Fruit fly (Drosophila melanogaster): ENCODE measurements around the gene vri.

Gene vri

dm6 chr2L:5295245-5295572, 6.5 kb downstream of the vri start:
- TF ChIP-seq CG4424 (GFP tag; optimal IDR thresholded peaks at IDR 0.05) (no peak), Atf-2 (GFP tag; optimal IDR thresholded peaks at IDR 0.05) (no peak), Ets65A (GFP tag) (no peak), CG8924 (tag; optimal IDR thresholded peaks at IDR 0.05) (no peak), CG7928 (GFP tag; optimal IDR thresholded peaks at IDR 0.05) (no peak), h (optimal IDR thresholded peaks at IDR 0.05) (no peak), Optix (GFP tag; IDR thresholded peaks at IDR 0.05) (no peak), CG5180 (GFP tag; optimal IDR thresholded peaks at IDR 0.05) (peak; percentile 39), unpg (GFP tag; optimal IDR thresholded peaks at IDR 0.05) (no peak), CG13287 (GFP tag; IDR thresholded peaks at IDR 0.05; ENCODE audit: partially characterized antibody) (no peak), Med (GFP tag) (peak; percentile 2), CG11560 (tag; IDR thresholded peaks at IDR 0.05) (no peak), CG2116 (GFP tag; optimal IDR thresholded peaks at IDR 0.05) (no peak), CG17912 (GFP tag; optimal IDR thresholded peaks at IDR 0.05) (no peak), Bdp1 (GFP tag; optimal IDR thresholded peaks at IDR 0.05) (no peak), CG31365 (tag; optimal IDR thresholded peaks at IDR 0.05) (no peak), CG2712 (tag; optimal IDR thresholded peaks at IDR 0.05) (no peak), Max (GFP tag; optimal IDR thresholded peaks at IDR 0.05) (no peak), E2f1 (GFP tag; IDR thresholded peaks at IDR 0.05) (no peak), al (GFP tag; IDR thresholded peaks at IDR 0.05) (no peak), CG15479 (GFP tag; optimal IDR thresholded peaks at IDR 0.05) (no peak), Scr (GFP tag; IDR thresholded peaks at IDR 0.05; ENCODE audit: partially characterized antibody) (no peak), sens (GFP tag) (peak; percentile 37), lbe (GFP tag; optimal IDR thresholded peaks at IDR 0.05) (peak; percentile 59), psq (GFP tag; optimal IDR thresholded peaks at IDR 0.05) (no peak), CG2199 (GFP tag; IDR thresholded peaks at IDR 0.05) (no peak), CG7786 (GFP tag; optimal IDR thresholded peaks at IDR 0.05) (no peak), CG31388 (GFP tag; optimal IDR thresholded peaks at IDR 0.05) (no peak), CG8359 (GFP tag; optimal IDR thresholded peaks at IDR 0.05; ENCODE audit: borderline replicate concordance) (peak; percentile 26), CG10366 (GFP tag; IDR thresholded peaks at IDR 0.05) (no peak), nerfin-1 (tag; optimal IDR thresholded peaks at IDR 0.05) (no peak), CG18476 (GFP tag; optimal IDR thresholded peaks at IDR 0.05) (peak; percentile 54), CG10321 (GFP tag; IDR thresholded peaks at IDR 0.05) (no peak), Ada2b (GFP tag; IDR thresholded peaks at IDR 0.05) (no peak), tll (GFP tag; optimal IDR thresholded peaks at IDR 0.05) (no peak), CG14014 (GFP tag; IDR thresholded peaks at IDR 0.05) (no peak), fd3F (GFP tag; optimal IDR thresholded peaks at IDR 0.05) (no peak), CG7372 (GFP tag; IDR thresholded peaks at IDR 0.05) (peak; percentile 72), Ravus (GFP tag; IDR thresholded peaks at IDR 0.05) (no peak), Side (GFP tag; optimal IDR thresholded peaks at IDR 0.05) (no peak), Dad (GFP tag; optimal IDR thresholded peaks at IDR 0.05) (no peak), CG8089 (GFP tag; optimal IDR thresholded peaks at IDR 0.05) (no peak), CG12744 (GFP tag; optimal IDR thresholded peaks at IDR 0.05) (no peak), Eip74EF (GFP tag; optimal IDR thresholded peaks at IDR 0.05) (no peak), Pdp1 (GFP tag; optimal IDR thresholded peaks at IDR 0.05) (peak in 1 of 2 experiments; percentile 94), CG9727 (GFP tag; optimal IDR thresholded peaks at IDR 0.05) (no peak), CG4328 (GFP tag; optimal IDR thresholded peaks at IDR 0.05) (no peak), gcm2 (GFP tag; optimal IDR thresholded peaks at IDR 0.05) (no peak), cas (GFP tag; IDR thresholded peaks at IDR 0.05) (no peak), wek (GFP tag; optimal IDR thresholded peaks at IDR 0.05) (no peak), scrt (GFP tag; optimal IDR thresholded peaks at IDR 0.05) (no peak), CG12071 (GFP tag; optimal IDR thresholded peaks at IDR 0.05) (no peak)

Data from whole organism, embryonic.